Fruit fly (Drosophila melanogaster) whole organism, embryonic: ENCODE results near the gene Ire1.
A peak's percentile ranks its signal among the peaks of the same experiment; 100 is the strongest.

Experiments
- Abd-B ChIP-seq: fragments of 200-800 bp; sonication (Bioruptor generic); optimal IDR thresholded peaks from 2 replicates; lab custom pipeline; 2018; ENCODE audit warnings: missing biosample characterization, mild to moderate bottlenecking, missing genetic modification characterization, moderate library complexity
- Antp ChIP-seq: fragments of 200-800 bp; sonication (Bioruptor generic); optimal IDR thresholded peaks from 3 replicates; lab custom pipeline; 2016; ENCODE audit warnings: missing biosample characterization, missing genetic modification characterization
- Asciz ChIP-seq: fragments of 200-800 bp; sonication (Bioruptor generic); optimal IDR thresholded peaks from 2 replicates; lab custom pipeline; 2017; ENCODE audit warnings: missing biosample characterization, mild to moderate bottlenecking, missing genetic modification characterization, missing genetic modification reagents
- CG1233 ChIP-seq: fragments of 200-800 bp; sonication (Bioruptor generic); optimal IDR thresholded peaks from 4 replicates; lab custom pipeline; 2018; ENCODE audit warnings: missing biosample characterization, mild to moderate bottlenecking, missing genetic modification characterization
- CG12769 ChIP-seq: fragments of 200-800 bp; sonication (Bioruptor generic); optimal IDR thresholded peaks from 2 replicates; lab custom pipeline; 2019; ENCODE audit warnings: missing biosample characterization, mild to moderate bottlenecking, missing genetic modification characterization, moderate library complexity
- CG14014 ChIP-seq: fragments of 200-800 bp; sonication (Bioruptor generic); IDR thresholded peaks from 2 replicates; pipeline ENCODE4 v1.3.6; 2022; ENCODE audit warnings: missing biosample characterization, missing genetic modification characterization
- CG14710 ChIP-seq: fragments of 200-800 bp; sonication (Bioruptor generic); optimal IDR thresholded peaks from 3 replicates; lab custom pipeline; 2019; ENCODE audit warnings: missing biosample characterization, mild to moderate bottlenecking, missing genetic modification characterization, moderate library complexity
- CG15601 ChIP-seq: fragments of 200-800 bp; sonication (Bioruptor generic); optimal IDR thresholded peaks from 3 replicates; lab custom pipeline; 2019; ENCODE audit warnings: missing biosample characterization, mild to moderate bottlenecking, missing genetic modification characterization, moderate library complexity
- CG1647 ChIP-seq: fragments of 200-800 bp; sonication (Bioruptor generic); optimal IDR thresholded peaks from 3 replicates; lab custom pipeline; 2016; ENCODE audit warnings: missing biosample characterization, missing genetic modification characterization
- CG18011 ChIP-seq: fragments of 200-800 bp; sonication (Bioruptor generic); optimal IDR thresholded peaks from 2 replicates; lab custom pipeline; 2017; ENCODE audit warnings: missing biosample characterization, missing genetic modification characterization, mild to moderate bottlenecking, moderate library complexity, missing genotype
- CG18262 ChIP-seq: fragments of 200-800 bp; optimal IDR thresholded peaks from 3 replicates; lab custom pipeline; 2019; ENCODE audit warnings: missing biosample characterization, mild to moderate bottlenecking, missing genetic modification characterization, moderate library complexity
- CG18476 ChIP-seq: fragments of 200-800 bp; sonication (Bioruptor generic); optimal IDR thresholded peaks from 2 replicates; lab custom pipeline; 2016; ENCODE audit warnings: missing biosample characterization, mild to moderate bottlenecking, missing genetic modification characterization
- CG18764 ChIP-seq: fragments of 200-800 bp; sonication (Bioruptor generic); optimal IDR thresholded peaks from 3 replicates; lab custom pipeline; 2016; ENCODE audit warnings: missing biosample characterization, missing genetic modification characterization
- CG2678 ChIP-seq: fragments of 200-800 bp; sonication (Bioruptor generic); optimal IDR thresholded peaks from 3 replicates; lab custom pipeline; 2019; ENCODE audit warnings: missing biosample characterization, mild to moderate bottlenecking, missing genetic modification characterization, moderate library complexity
- CG2712 ChIP-seq: fragments of 200-800 bp; optimal IDR thresholded peaks from 3 replicates; lab custom pipeline; 2019; ENCODE audit warnings: missing biosample characterization, mild to moderate bottlenecking, missing genetic modification characterization, moderate library complexity
- CG31365 ChIP-seq: fragments of 200-800 bp; sonication (Bioruptor generic); optimal IDR thresholded peaks from 2 replicates; lab custom pipeline; 2018; ENCODE audit warnings: missing biosample characterization, mild to moderate bottlenecking, missing genetic modification characterization
- CG34422 ChIP-seq: fragments of 200-800 bp; sonication (Bioruptor generic); IDR thresholded peaks from 3 replicates; pipeline ENCODE4 v1.3.6; 2022; ENCODE audit warnings: missing biosample characterization, missing genetic modification characterization
- CG3995 ChIP-seq: fragments of 200-800 bp; sonication (Bioruptor generic); optimal IDR thresholded peaks from 3 replicates; lab custom pipeline; 2016; ENCODE audit warnings: missing biosample characterization, missing genetic modification characterization
- CG4707 ChIP-seq: fragments of 200-800 bp; sonication (Bioruptor generic); optimal IDR thresholded peaks from 2 replicates; lab custom pipeline; 2018; ENCODE audit warnings: missing biosample characterization, mild to moderate bottlenecking, missing genetic modification characterization, moderate library complexity
- CG6272 ChIP-seq: fragments of 200-800 bp; sonication (Bioruptor generic); IDR thresholded peaks from 2 replicates; pipeline ENCODE4 v1.3.6; 2022; ENCODE audit warnings: missing biosample characterization, missing genetic modification characterization
- CG6689 ChIP-seq: fragments of 200-800 bp; sonication (Bioruptor generic); IDR thresholded peaks from 2 replicates; pipeline ENCODE4 v1.3.6; 2022; ENCODE audit warnings: missing biosample characterization, missing genetic modification characterization
- CG8388 ChIP-seq: fragments of 200-800 bp; sonication (Bioruptor generic); optimal IDR thresholded peaks from 2 replicates; lab custom pipeline; 2019; ENCODE audit warnings: missing biosample characterization, mild to moderate bottlenecking, missing genetic modification characterization, moderate library complexity
- CG9215 ChIP-seq: fragments of 200-800 bp; sonication (Bioruptor generic); IDR thresholded peaks from 2 replicates; pipeline ENCODE4 v1.3.6; 2022; ENCODE audit warnings: missing biosample characterization, missing genetic modification characterization
- CG9727 ChIP-seq: fragments of 200-800 bp; sonication (Bioruptor generic); optimal IDR thresholded peaks from 3 replicates; lab custom pipeline; 2017; ENCODE audit warnings: missing biosample characterization, mild to moderate bottlenecking, missing genetic modification characterization
- CG9932 ChIP-seq: fragments of 200-800 bp; sonication (Bioruptor generic); IDR thresholded peaks from 2 replicates; pipeline ENCODE4 v1.3.6; 2022; ENCODE audit warnings: missing biosample characterization, missing genetic modification characterization
- CHES-1-like ChIP-seq: fragments of 200-800 bp; sonication (Bioruptor generic); optimal IDR thresholded peaks from 2 replicates; lab custom pipeline; 2016; ENCODE audit warnings: missing biosample characterization, missing genetic modification characterization
- Camta ChIP-seq: fragments of 200-800 bp; sonication (Bioruptor generic); optimal IDR thresholded peaks from 2 replicates; lab custom pipeline; 2016; ENCODE audit warnings: missing biosample characterization, missing genetic modification characterization
- ERR ChIP-seq: fragments of 200-800 bp; sonication (Bioruptor generic); optimal IDR thresholded peaks from 2 replicates; lab custom pipeline; 2016; ENCODE audit warnings: missing biosample characterization, missing genetic modification characterization
- Hey ChIP-seq: fragments of 200-800 bp; sonication (Bioruptor generic); optimal IDR thresholded peaks from 3 replicates; lab custom pipeline; 2018; ENCODE audit warnings: missing biosample characterization, mild to moderate bottlenecking, missing genetic modification characterization
- Hr3 ChIP-seq: fragments of 200-800 bp; sonication (Bioruptor generic); optimal IDR thresholded peaks from 3 replicates; lab custom pipeline; 2016; ENCODE audit warnings: missing biosample characterization, missing genetic modification characterization
- Lhr ChIP-seq: fragments of 200-800 bp; sonication (Bioruptor generic); optimal IDR thresholded peaks from 3 replicates; lab custom pipeline; 2017; ENCODE audit warnings: mild to moderate bottlenecking, missing biosample characterization, missing genetic modification reagents, missing genetic modification characterization
- MTF-1 ChIP-seq: fragments of 200-800 bp; sonication (Bioruptor generic); optimal IDR thresholded peaks from 2 replicates; lab custom pipeline; 2018; ENCODE audit warnings: missing biosample characterization, mild to moderate bottlenecking, missing genetic modification characterization, borderline replicate concordance
- Six4 ChIP-seq: fragments of 200-800 bp; sonication (Bioruptor generic); optimal IDR thresholded peaks from 2 replicates; lab custom pipeline; 2016; ENCODE audit warnings: missing biosample characterization, missing genetic modification characterization
- Trl ChIP-seq, 3 experiments: fragments of >200 bp in 2 of 3; fragments of 200-800 bp in 1 of 3; sonication (Bioruptor generic) in 1 of 3; optimal IDR thresholded peaks; 2 replicates in 1 of 3; 3 replicates in 2 of 3; lab custom pipeline; 2016 to 2017; ENCODE audit warnings: missing biosample characterization in 1 of 3, missing genetic modification characterization in 1 of 3
- abd-A ChIP-seq: fragments of 200-800 bp; sonication (Bioruptor generic); optimal IDR thresholded peaks from 3 replicates; lab custom pipeline; 2019; ENCODE audit warnings: missing biosample characterization, mild to moderate bottlenecking, missing genetic modification characterization, moderate library complexity
- bigmax ChIP-seq: fragments of 200-800 bp; sonication (Bioruptor generic); optimal IDR thresholded peaks from 2 replicates; lab custom pipeline; 2018; ENCODE audit warnings: missing biosample characterization, mild to moderate bottlenecking, missing genetic modification characterization
- ems ChIP-seq: fragments of 200-800 bp; sonication (Bioruptor generic); optimal IDR thresholded peaks from 3 replicates; lab custom pipeline; 2016; ENCODE audit warnings: missing biosample characterization, missing genetic modification characterization
- esg ChIP-seq: fragments of 200-800 bp; sonication (Bioruptor generic); conservative IDR thresholded peaks from 2 replicates; pipeline ENCODE4 v1.3.6; 2022; ENCODE audit warnings: missing biosample characterization, missing genetic modification characterization
- grau ChIP-seq: fragments of 200-800 bp; optimal IDR thresholded peaks from 3 replicates; lab custom pipeline; 2019; ENCODE audit warnings: missing biosample characterization, mild to moderate bottlenecking, missing genetic modification characterization, moderate library complexity
- gro ChIP-seq: fragments of 200-800 bp; sonication (Bioruptor generic); optimal IDR thresholded peaks from 2 replicates; lab custom pipeline; 2016; ENCODE audit warnings: missing biosample characterization, missing genetic modification characterization
- gt ChIP-seq: fragments of 200-800 bp; sonication (Bioruptor generic); IDR thresholded peaks from 2 replicates; pipeline ENCODE4 v1.3.6; 2022; ENCODE audit warnings: missing biosample characterization, missing genetic modification characterization
- hkb ChIP-seq, 2 experiments: fragments of 200-800 bp in 1 of 2; fragments of >200 bp in 1 of 2; sonication (Bioruptor generic) in 1 of 2; IDR thresholded peaks in 1 of 2; optimal IDR thresholded peaks in 1 of 2; 2 replicates each; pipeline versions ENCODE4 v1.3.6 to Lab custom; 2017 to 2022; ENCODE audit warnings: missing biosample characterization in 1 of 2, missing genetic modification characterization in 1 of 2
- knrl ChIP-seq: fragments of 200-800 bp; sonication (Bioruptor generic); IDR thresholded peaks from 3 replicates; pipeline ENCODE4 v1.3.6; 2022; ENCODE audit warnings: missing biosample characterization, missing genetic modification characterization; ENCODE audit not compliant: partially characterized antibody
- mam ChIP-seq: fragments of 200-800 bp; sonication (Bioruptor generic); optimal IDR thresholded peaks from 3 replicates; lab custom pipeline; 2016; ENCODE audit warnings: missing biosample characterization, missing genetic modification characterization
- sob ChIP-seq: fragments of 200-800 bp; sonication (Bioruptor generic); IDR thresholded peaks from 2 replicates; pipeline ENCODE4 v1.3.6; 2022; ENCODE audit warnings: missing biosample characterization, missing genetic modification characterization
- tgo ChIP-seq: fragments of 200-800 bp; sonication (Bioruptor generic); IDR thresholded peaks from 3 replicates; pipeline ENCODE4 v1.3.6; 2022; ENCODE audit warnings: missing biosample characterization, missing genetic modification characterization
- tx ChIP-seq: fragments of 200-800 bp; sonication (Bioruptor generic); optimal IDR thresholded peaks from 2 replicates; lab custom pipeline; 2016; ENCODE audit warnings: missing biosample characterization, missing genetic modification characterization
- wek ChIP-seq: fragments of 200-800 bp; sonication (Bioruptor generic); optimal IDR thresholded peaks from 3 replicates; lab custom pipeline; 2018; ENCODE audit warnings: missing biosample characterization, mild to moderate bottlenecking, missing genetic modification characterization, moderate library complexity
- zfh1 ChIP-seq: fragments of 200-800 bp; sonication (Bioruptor generic); IDR thresholded peaks from 3 replicates; pipeline ENCODE4 v1.3.6; 2022; ENCODE audit warnings: missing biosample characterization, missing genetic modification characterization

The Ire1 gene

dm6 chr3R:19836687-19837086 is 24.4 kb downstream of the Ire1 start, which contains the start of gene bnl (continued):
- TF ChIP-seq CHES-1-like (GFP tag; lab: Kevin White, UChicago) (peak; percentile 36), CG18476 (no peak), CG6689 (GFP tag; lab: Robert Waterston, UW) (no peak), CG14014 (GFP tag; lab: Robert Waterston, UW) (0 out of 2 replicates have a peak, but pooled peaks have one; percentile 20), CG18011 (GFP tag; lab: Kevin White, UChicago) (no peak), grau (peak; percentile 44), CG9215 (no peak), CG18262 (tag; lab: Kevin White, UChicago) (peak; percentile 27), Hr3 (no peak), Camta (GFP tag; lab: Kevin White, UChicago) (no peak), bigmax (GFP tag; lab: Kevin White, UChicago) (peak; percentile 42), Lhr (GFP tag; lab: Kevin White, UChicago) (no peak), Trl (optimal IDR thresholded peaks at IDR 0.05; lab: Kevin White, UChicago) (peak; percentile 75 to 79), Trl (GFP tag; optimal IDR thresholded peaks at IDR 0.05; lab: Kevin White, UChicago) (peak; percentile 55), CG6272 (no peak), abd-A (tag; lab: Kevin White, UChicago) (peak; percentile 57), Six4 (GFP tag; lab: Kevin White, UChicago) (no peak), CG1647 (GFP tag; lab: Kevin White, UChicago) (peak; percentile 50), tx (GFP tag; lab: Kevin White, UChicago) (no peak), CG9932 (no peak), CG2712 (peak; percentile 50), CG3995 (GFP tag; lab: Kevin White, UChicago) (no peak), sob (peak; percentile 72; the same call in 1 of the 2 replicates), ems (GFP tag; lab: Kevin White, UChicago) (peak; percentile 55), Antp (GFP tag; lab: Kevin White, UChicago) (peak; percentile 34), gt (no peak), mam (GFP tag; lab: Kevin White, UChicago) (no peak), CG9727 (GFP tag; lab: Kevin White, UChicago) (peak; percentile 53), CG18764 (no peak), Abd-B (GFP tag; lab: Kevin White, UChicago) (no peak), esg (GFP tag; lab: Robert Waterston, UW) (no peak), ERR (GFP tag; lab: Kevin White, UChicago) (peak; percentile 42), CG31365 (tag; lab: Kevin White, UChicago) (no peak), CG12769 (peak; percentile 86), CG4707 (peak; percentile 38), hkb (optimal IDR thresholded peaks at IDR 0.05; lab: Kevin White, UChicago) (no peak), hkb (GFP tag; IDR thresholded peaks at IDR 0.05; lab: Robert Waterston, UW) (peak; percentile 75), MTF-1 (GFP tag; lab: Kevin White, UChicago) (peak; percentile 41), zfh1 (GFP tag; lab: Robert Waterston, UW) (0 out of 3 replicates have a peak, but pooled peaks have one; percentile 32), Asciz (peak; percentile 6), CG1233 (peak; percentile 20), CG14710 (tag; lab: Kevin White, UChicago) (peak; percentile 3), tgo (GFP tag; lab: Robert Waterston, UW) (0 out of 3 replicates have a peak, but pooled peaks have one; percentile 17), gro (GFP tag; lab: Kevin White, UChicago) (peak; percentile 66), wek (peak; percentile 64), CG2678 (tag; lab: Kevin White, UChicago) (peak; percentile 46), Hey (peak; percentile 31), CG15601 (peak; percentile 2), knrl (GFP tag; lab: Robert Waterston, UW) (peak; percentile 38), CG34422 (GFP tag; lab: Robert Waterston, UW) (no peak; the same call in 2 of the 3 replicates), CG8388 (GFP tag; lab: Kevin White, UChicago) (peak; percentile 12)
